Worm (Caenorhabditis elegans) whole organism, mixed stage, embryonic: Measurements from ENCODE around the gene F17E9.3.

Source experiments
- bed-3 ChIP-seq: fragments of 200-800 bp; sonication (Bioruptor generic); optimal IDR thresholded peaks from 3 replicates; lab custom pipeline; 2018; ENCODE audit warnings: mild to moderate bottlenecking, missing genetic modification characterization, moderate library complexity, missing compliant biosample characterization
- blmp-1 ChIP-seq: fragments of 150-350 bp; optimal IDR thresholded peaks from 2 replicates; lab custom pipeline; 2014; ENCODE audit warnings: missing biosample characterization, missing genetic modification characterization
- ceh-43 ChIP-seq: fragments of 200-800 bp; sonication (Bioruptor generic); optimal IDR thresholded peaks from 2 replicates; lab custom pipeline; 2018; ENCODE audit warnings: mild to moderate bottlenecking, missing genetic modification characterization, moderate library complexity, missing compliant biosample characterization
- ceh-83 ChIP-seq: fragments of 200-800 bp; sonication (Bioruptor generic); optimal IDR thresholded peaks from 2 replicates; lab custom pipeline; 2018; ENCODE audit warnings: mild to moderate bottlenecking, missing genetic modification characterization, missing compliant biosample characterization
- ces-1 ChIP-seq: fragments of 150-350 bp; optimal IDR thresholded peaks from 2 replicates; lab custom pipeline; 2014; ENCODE audit warnings: missing biosample characterization, missing genetic modification reagents, missing genetic modification characterization
- cnd-1 ChIP-seq: fragments of 200-800 bp; sonication (Bioruptor generic); optimal IDR thresholded peaks from 2 replicates; lab custom pipeline; 2018; ENCODE audit warnings: mild to moderate bottlenecking, missing genetic modification characterization, missing compliant biosample characterization
- drap-1 ChIP-seq: fragments of 200-800 bp; sonication (Bioruptor generic); optimal IDR thresholded peaks from 3 replicates; lab custom pipeline; 2018; ENCODE audit warnings: mild to moderate bottlenecking, missing genetic modification characterization, missing compliant biosample characterization
- elt-1 ChIP-seq: sonication (generic microtip); optimal IDR thresholded peaks from 2 replicates; lab custom pipeline; 2017; ENCODE audit warnings: missing genetic modification characterization, mild to moderate bottlenecking, missing compliant biosample characterization, antibody characterized with exemption, moderate library complexity, borderline replicate concordance; ENCODE audit not compliant: insufficient read depth
- elt-3 ChIP-seq: fragments of 150-350 bp; optimal IDR thresholded peaks from 2 replicates; lab custom pipeline; 2014; ENCODE audit warnings: missing biosample characterization, missing genetic modification characterization
- ham-2 ChIP-seq: fragments of 200-800 bp; sonication (Bioruptor generic); optimal IDR thresholded peaks from 2 replicates; lab custom pipeline; 2018; ENCODE audit warnings: mild to moderate bottlenecking, missing genetic modification characterization, missing compliant biosample characterization
- hlh-1 ChIP-seq: fragments of 150-350 bp; optimal IDR thresholded peaks from 2 replicates; lab custom pipeline; 2014; ENCODE audit warnings: missing biosample characterization, missing genetic modification reagents, missing genetic modification characterization
- lsy-2 ChIP-seq: fragments of 150-350 bp; optimal IDR thresholded peaks from 2 replicates; lab custom pipeline; 2014; ENCODE audit warnings: missing biosample characterization, missing genetic modification characterization
- mep-1 ChIP-seq: fragments of 150-350 bp; optimal IDR thresholded peaks from 2 replicates; lab custom pipeline; 2017; ENCODE audit warnings: missing biosample characterization, missing genetic modification reagents, missing genetic modification characterization, inconsistent platforms
- mls-2 ChIP-seq: sonication (generic microtip); optimal IDR thresholded peaks from 2 replicates; lab custom pipeline; 2016; ENCODE audit warnings: mild to moderate bottlenecking, missing genetic modification characterization, moderate library complexity, missing compliant biosample characterization
- nhr-12 ChIP-seq: fragments of 150-350 bp; optimal IDR thresholded peaks from 2 replicates; lab custom pipeline; 2014; ENCODE audit warnings: missing biosample characterization, missing genetic modification characterization
- nhr-2 ChIP-seq: fragments of 150-350 bp; optimal IDR thresholded peaks from 2 replicates; lab custom pipeline; 2014; ENCODE audit warnings: missing biosample characterization, missing genetic modification characterization
- nhr-237 ChIP-seq: fragments of 150-350 bp; optimal IDR thresholded peaks from 2 replicates; lab custom pipeline; 2014; ENCODE audit warnings: missing biosample characterization, missing genetic modification characterization
- nhr-28 ChIP-seq: fragments of 150-350 bp; optimal IDR thresholded peaks from 2 replicates; lab custom pipeline; 2014; ENCODE audit warnings: missing biosample characterization, missing genetic modification characterization
- nhr-76 ChIP-seq: sonication (generic microtip); optimal IDR thresholded peaks from 2 replicates; lab custom pipeline; 2017; ENCODE audit warnings: missing biosample characterization, missing genetic modification characterization
- pha-4 ChIP-seq: fragments of 150-350 bp; optimal IDR thresholded peaks from 2 replicates; lab custom pipeline; 2018; ENCODE audit warnings: missing biosample characterization, missing genetic modification reagents, missing genetic modification characterization
- sem-2 ChIP-seq: fragments of 200-800 bp; sonication (Bioruptor generic); optimal IDR thresholded peaks from 2 replicates; lab custom pipeline; 2018; ENCODE audit warnings: mild to moderate bottlenecking, missing genetic modification characterization, missing compliant biosample characterization
- snpc-4 ChIP-seq: fragments of 150-350 bp; optimal IDR thresholded peaks from 2 replicates; lab custom pipeline; 2014; ENCODE audit warnings: missing biosample characterization, missing genetic modification characterization
- sptf-1 ChIP-seq: sonication (generic microtip); optimal IDR thresholded peaks from 2 replicates; lab custom pipeline; 2017; ENCODE audit warnings: mild to moderate bottlenecking, missing genetic modification characterization, moderate library complexity, missing compliant biosample characterization
- tbx-8 ChIP-seq: fragments of 200-800 bp; sonication (Bioruptor generic); optimal IDR thresholded peaks from 2 replicates; lab custom pipeline; 2018; ENCODE audit warnings: mild to moderate bottlenecking, missing genetic modification characterization, moderate library complexity, missing compliant biosample characterization
- unc-120 ChIP-seq: sonication (generic microtip); optimal IDR thresholded peaks from 2 replicates; lab custom pipeline; 2017; ENCODE audit warnings: missing genetic modification characterization, missing compliant biosample characterization; ENCODE audit not compliant: poor library complexity, severe bottlenecking
- unc-39 ChIP-seq: fragments of 150-350 bp; optimal IDR thresholded peaks from 2 replicates; lab custom pipeline; 2014; ENCODE audit warnings: missing biosample characterization, missing genetic modification characterization
- unc-62 ChIP-seq: fragments of 150-350 bp; optimal IDR thresholded peaks from 2 replicates; lab custom pipeline; 2014; ENCODE audit warnings: missing biosample characterization, missing genetic modification reagents, missing genetic modification characterization
- zip-8 ChIP-seq: fragments of 150-350 bp; optimal IDR thresholded peaks from 2 replicates; lab custom pipeline; 2014; ENCODE audit warnings: missing biosample characterization, missing genetic modification characterization
- ztf-11 ChIP-seq: fragments of 150-350 bp; optimal IDR thresholded peaks from 2 replicates; lab custom pipeline; 2014; ENCODE audit warnings: missing biosample characterization, missing genetic modification characterization

Gene F17E9.3

DNA sequence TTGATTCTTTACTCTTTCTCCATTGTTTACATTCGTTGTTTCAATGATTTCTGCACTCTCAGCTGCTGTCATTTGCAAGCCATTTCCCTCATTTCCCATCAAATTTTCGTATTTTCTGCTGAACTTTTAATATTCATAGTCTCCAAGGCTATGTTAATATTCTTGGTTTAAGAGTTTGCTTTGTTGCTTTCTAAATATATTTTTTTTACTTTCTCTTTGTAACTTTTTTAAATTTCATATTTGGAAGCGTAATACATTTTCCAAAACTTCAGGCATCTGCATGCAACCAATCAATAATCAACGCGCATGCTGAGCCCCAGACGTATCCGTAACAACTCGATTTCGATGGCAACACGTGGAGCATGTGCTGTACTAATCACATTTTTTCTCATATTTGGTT is 6.1 kb downstream of the F17E9.3 start, which contains the start of gene sqv-1:
Gene sqv-1, plus strand, starts transcription at position 301 of the 400 bp plus-strand sequence.
- no peak for TF ChIP-seq ceh-43 (GFP tag; lab: Kevin White, UChicago)
- no peak for TF ChIP-seq elt-1 (tag; lab: Kevin White, UChicago)
- TF ChIP-seq nhr-28 (tag; lab: Kevin White, UChicago), result no peak
- TF ChIP-seq ham-2 (GFP tag; lab: Kevin White, UChicago), result no peak
- no peak for TF ChIP-seq nhr-237 (tag; lab: Kevin White, UChicago)
- no peak for TF ChIP-seq drap-1 (GFP tag; lab: Kevin White, UChicago)
- no peak for TF ChIP-seq unc-120 (tag; lab: Kevin White, UChicago)
- TF ChIP-seq ceh-83 (GFP tag; lab: Kevin White, UChicago), result no peak
- TF ChIP-seq zip-8, result no peak
- TF ChIP-seq unc-62 (GFP tag; lab: Kevin White, UChicago), result no peak
- TF ChIP-seq mls-2 (tag; lab: Kevin White, UChicago), result no peak
- no peak for TF ChIP-seq sem-2 (GFP tag; lab: Kevin White, UChicago)
- no peak for TF ChIP-seq tbx-8 (GFP tag; lab: Kevin White, UChicago)
- no peak for TF ChIP-seq cnd-1 (tag; lab: Kevin White, UChicago)
- TF ChIP-seq nhr-12 (tag; lab: Kevin White, UChicago), result no peak
- TF ChIP-seq bed-3 (GFP tag; lab: Kevin White, UChicago), result no peak
- no peak for TF ChIP-seq ces-1 (GFP tag; lab: Kevin White, UChicago)

- TF ChIP-seq unc-39 (tag; lab: Kevin White, UChicago), result no peak
- TF ChIP-seq pha-4, result no peak
- no peak for TF ChIP-seq blmp-1 (tag; lab: Kevin White, UChicago)
- TF ChIP-seq hlh-1 (tag; lab: Kevin White, UChicago), result no peak
- TF ChIP-seq ham-2 (GFP tag; lab: Kevin White, UChicago), result no peak
- no peak for TF ChIP-seq ztf-11
Measured at ce11 chrIV:8363163-8363562, 8.5 kb downstream of the F17E9.3 start, which contains the start of gene D2096.12. D2096.12 (plus strand) TSS chrIV:8363463.

DNA sequence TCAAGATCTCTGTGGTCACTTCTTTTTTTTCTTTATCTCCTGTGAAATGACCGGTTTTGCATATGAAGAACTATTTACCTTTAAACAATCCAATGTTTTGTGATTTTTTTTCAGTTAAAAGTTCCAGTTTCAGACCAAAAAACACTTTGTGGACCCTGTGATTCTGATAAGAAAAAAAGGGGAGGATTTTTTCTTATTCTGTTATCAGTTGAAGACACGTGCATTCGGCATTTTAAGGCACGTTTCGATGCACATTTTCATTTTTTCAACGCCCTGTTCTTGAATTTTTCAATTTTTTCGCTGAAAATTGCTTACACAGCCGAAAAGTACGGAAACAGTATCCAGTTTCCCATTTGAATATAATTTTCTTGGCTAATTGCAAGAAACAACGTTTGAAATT is 11.6 kb downstream of the F17E9.3 start, which contains the start of gene aagr-1:
Gene aagr-1, plus strand, starts transcription at position 227 of the 400 bp plus-strand sequence.
- no peak for TF ChIP-seq unc-62 (GFP tag; lab: Kevin White, UChicago)
- TF ChIP-seq ces-1 (GFP tag; lab: Kevin White, UChicago), result no peak
- no peak for TF ChIP-seq unc-120 (tag; lab: Kevin White, UChicago)
- no peak for TF ChIP-seq nhr-12 (tag; lab: Kevin White, UChicago)
- TF ChIP-seq pha-4, result no peak
- TF ChIP-seq unc-39 (tag; lab: Kevin White, UChicago), result no peak
- TF ChIP-seq mep-1 (tag; lab: Kevin White, UChicago), result no peak
- no peak for TF ChIP-seq elt-3
- TF ChIP-seq nhr-28 (tag; lab: Kevin White, UChicago), result no peak
- no peak for TF ChIP-seq ceh-83 (GFP tag; lab: Kevin White, UChicago)

DNA sequence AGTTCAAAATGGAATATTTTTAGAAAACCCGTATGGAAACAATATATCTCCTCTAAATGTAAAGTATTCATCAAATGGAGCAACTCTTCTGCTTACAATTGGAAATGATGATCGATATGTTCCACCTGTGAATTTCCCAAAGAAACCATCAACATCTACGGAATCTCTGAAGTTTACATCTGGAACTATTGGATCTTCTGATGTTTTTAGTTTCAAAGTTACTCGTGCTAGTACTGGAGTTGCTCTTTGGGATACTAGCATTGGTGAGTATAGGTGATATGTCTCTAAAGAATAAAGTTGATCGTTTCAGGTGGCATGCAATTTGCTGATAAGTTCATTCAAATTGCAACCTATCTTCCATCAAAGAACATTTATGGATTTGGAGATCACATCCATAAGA is 13.2 kb downstream of the F17E9.3 start:
- TF ChIP-seq blmp-1 (tag; lab: Kevin White, UChicago) (no peak), unc-62 (GFP tag; lab: Kevin White, UChicago) (no peak), unc-39 (tag; lab: Kevin White, UChicago) (no peak), mep-1 (tag; lab: Kevin White, UChicago) (no peak), lsy-2 (tag; lab: Kevin White, UChicago) (no peak), pha-4 (no peak), sptf-1 (no peak), mls-2 (tag; lab: Kevin White, UChicago) (no peak), snpc-4 (tag; lab: Kevin White, UChicago) (no peak), nhr-2 (tag; lab: Kevin White, UChicago) (no peak), nhr-76 (tag; lab: Kevin White, UChicago) (no peak), unc-120 (tag; lab: Kevin White, UChicago) (no peak), elt-3 (no peak)

- TF ChIP-seq pha-4 (no peak), ceh-83 (GFP tag; lab: Kevin White, UChicago) (no peak), cnd-1 (tag; lab: Kevin White, UChicago) (no peak)
Measured at ce11 chrIV:8369135-8369534, 14.5 kb downstream of the F17E9.3 start, which contains the start of gene D2096.6. D2096.6 (minus strand) TSS chrIV:8369235.
